Worm (Caenorhabditis elegans) whole organism, L1 larva: Measurements from ENCODE around the gene C06E1.11.

Source experiments
- aly-2 ChIP-seq: fragments of 150-350 bp; optimal IDR thresholded peaks from 2 replicates; lab custom pipeline; 2014; ENCODE audit warnings: missing biosample characterization, missing genetic modification characterization
- egl-13 ChIP-seq: sonication (generic microtip); optimal IDR thresholded peaks from 2 replicates; lab custom pipeline; 2016; ENCODE audit warnings: missing genotype, missing genetic modification reagents, missing genetic modification characterization, missing compliant biosample characterization
- egl-27 ChIP-seq, 2 experiments: fragments of 150-350 bp in 1 of 2; sonication (generic microtip); optimal IDR thresholded peaks; 3 replicates each; lab custom pipeline; 2017 to 2018; ENCODE audit warnings: missing biosample characterization in 2 of 2, missing genetic modification characterization in 2 of 2, missing genetic modification reagents in 2 of 2
- elt-3 ChIP-seq, 6 experiments: fragments of 150-350 bp in 1 of 6; sonication (generic microtip); optimal IDR thresholded peaks; 2 replicates each; lab custom pipeline; 2017 to 2018; ENCODE audit warnings: missing biosample characterization in 6 of 6, missing genetic modification characterization in 6 of 6, inconsistent platforms in 1 of 6
- lin-13 ChIP-seq: fragments of 150-350 bp; optimal IDR thresholded peaks from 2 replicates; lab custom pipeline; 2014; ENCODE audit warnings: missing biosample characterization, missing genetic modification reagents, missing genetic modification characterization
- lin-15B ChIP-seq: fragments of 150-350 bp; sonication (generic microtip); optimal IDR thresholded peaks from 3 replicates; lab custom pipeline; 2014; ENCODE audit warnings: missing biosample characterization, missing genetic modification characterization
- lin-35 ChIP-seq, 2 experiments: fragments of 150-350 bp; optimal IDR thresholded peaks; 2 replicates each; lab custom pipeline; 2014; ENCODE audit warnings: missing biosample characterization in 2 of 2, missing genetic modification characterization in 2 of 2, missing genetic modification reagents in 2 of 2
- nhr-20 ChIP-seq: sonication (generic microtip); optimal IDR thresholded peaks from 2 replicates; lab custom pipeline; 2016; ENCODE audit warnings: mild to moderate bottlenecking, missing genetic modification characterization, missing compliant biosample characterization
- nhr-90 ChIP-seq: sonication (generic microtip); optimal IDR thresholded peaks from 2 replicates; lab custom pipeline; 2016; ENCODE audit warnings: mild to moderate bottlenecking, missing genetic modification characterization, missing compliant biosample characterization; ENCODE audit not compliant: poor library complexity
- zag-1 ChIP-seq: fragments of 150-350 bp; optimal IDR thresholded peaks from 2 replicates; lab custom pipeline; 2014; ENCODE audit warnings: missing biosample characterization, missing genetic modification characterization
- ztf-11 ChIP-seq, 2 experiments: sonication (generic microtip); optimal IDR thresholded peaks; 2 replicates each; lab custom pipeline; 2016 to 2017; ENCODE audit warnings: missing genetic modification characterization in 2 of 2, missing biosample characterization in 1 of 2, missing compliant biosample characterization in 1 of 2

DNA sequence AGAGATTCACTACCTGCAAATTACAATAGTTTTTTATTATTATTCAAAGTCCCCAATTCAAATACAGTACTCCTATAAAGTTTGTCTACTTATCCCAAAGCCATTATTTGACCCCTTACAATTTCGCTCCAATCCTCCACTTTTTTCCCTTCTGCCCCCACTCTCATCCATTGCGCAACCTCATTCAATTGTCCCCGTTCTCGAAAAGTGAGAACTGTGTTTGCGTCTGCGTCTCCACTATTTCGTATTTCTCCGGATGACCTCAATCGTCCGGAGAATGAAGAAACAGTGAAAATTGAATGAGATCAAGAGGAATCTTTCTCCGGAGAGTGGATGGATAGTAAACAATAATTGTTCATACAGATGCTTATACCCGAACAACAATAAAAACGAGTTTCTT lies 19.8 kb downstream of the C06E1.11 start:
- TF ChIP-seq nhr-20 (tag; lab: Kevin White, UChicago) (no peak), zag-1 (tag; lab: Kevin White, UChicago) (no peak), elt-3 (tag; optimal IDR thresholded peaks at IDR 0.05; lab: Kevin White, UChicago) (no peak), lin-15B (tag; lab: Kevin White, UChicago) (no peak), ztf-11 (tag; optimal IDR thresholded peaks at IDR 0.05; lab: Kevin White, UChicago) (no peak), nhr-90 (tag; lab: Kevin White, UChicago) (no peak), aly-2 (tag; lab: Kevin White, UChicago) (no peak), lin-35 (GFP tag; optimal IDR thresholded peaks at IDR 0.05; lab: Kevin White, UChicago) (no peak), egl-13 (tag; lab: Kevin White, UChicago) (no peak), lin-13 (GFP tag; lab: Kevin White, UChicago) (no peak), egl-27 (tag; optimal IDR thresholded peaks at IDR 0.05; lab: Kevin White, UChicago) (no peak)
